Worm (Caenorhabditis elegans) whole organism, L4/young adult: Measurements from ENCODE around the gene clec-3.
"Not testable (repeated sequence)": the region's sequence is repeated elsewhere in the genome, so short reads cannot be mapped to it uniquely, and the experiment has no call there.

Experiments used
- W03F9.2 ChIP-seq: fragments of 150-350 bp; optimal IDR thresholded peaks from 2 replicates; lab custom pipeline; 2014; ENCODE audit warnings: missing biosample characterization, missing genetic modification characterization
- dao-5 ChIP-seq: sonication (generic microtip); optimal IDR thresholded peaks from 2 replicates; lab custom pipeline; 2016; ENCODE audit warnings: missing genotype, missing genetic modification characterization, moderate library complexity, missing compliant biosample characterization
- him-1 ChIP-seq: sonication (generic microtip); optimal IDR thresholded peaks from 2 replicates; lab custom pipeline; 2016; ENCODE audit warnings: missing genotype, missing genetic modification reagents, missing genetic modification characterization, missing compliant biosample characterization

The clec-3 gene

ce11 chrII:3036344-3036743, 16.6 kb upstream of the clec-3 start:
- TF ChIP-seq him-1 (tag; lab: Kevin White, UChicago), result no peak
- no peak for TF ChIP-seq W03F9.2 (tag; lab: Kevin White, UChicago)
- no peak for TF ChIP-seq dao-5 (tag; lab: Kevin White, UChicago)

- TF ChIP-seq dao-5 (tag; lab: Kevin White, UChicago), result no peak
Measured at ce11 chrII:3034914-3035313, 15.2 kb upstream of the clec-3 start.

ce11 chrII:3032480-3032879, 12.8 kb upstream of the clec-3 start, which contains the start of gene B0454.6:
Gene B0454.6 (plus strand): TSS chrII:3032780.
- TF ChIP-seq him-1, W03F9.2, dao-5 (tag; lab: Kevin White, UChicago): not testable (repeated sequence)

ce11 chrII:3030416-3030815, 10.7 kb upstream of the clec-3 start:
- no peak for TF ChIP-seq W03F9.2 (tag; lab: Kevin White, UChicago)
- no peak for TF ChIP-seq him-1 (tag; lab: Kevin White, UChicago)
- TF ChIP-seq dao-5 (tag; lab: Kevin White, UChicago), result no peak

ce11 chrII:3028264-3028663, 8.6 kb upstream of the clec-3 start:
- no peak for TF ChIP-seq him-1 (tag; lab: Kevin White, UChicago)
- no peak for TF ChIP-seq dao-5 (tag; lab: Kevin White, UChicago)
- TF ChIP-seq W03F9.2 (tag; lab: Kevin White, UChicago), result no peak

ce11 chrII:3024655-3025054, 4.9 kb upstream of the clec-3 start:
- TF ChIP-seq dao-5 (tag; lab: Kevin White, UChicago), result no peak
- no peak for TF ChIP-seq W03F9.2 (tag; lab: Kevin White, UChicago)
- no peak for TF ChIP-seq him-1 (tag; lab: Kevin White, UChicago)

- TF ChIP-seq dao-5 (tag; lab: Kevin White, UChicago), result no peak
- no peak for TF ChIP-seq W03F9.2 (tag; lab: Kevin White, UChicago)
- TF ChIP-seq him-1 (tag; lab: Kevin White, UChicago), result no peak
Measured at ce11 chrII:3023381-3023935, 3.8 kb upstream of the clec-3 start, which contains the start of gene clec-2. Gene clec-2 (minus strand): TSS chrII:3023431.

ce11 chrII:3020899-3021298, 1.2 kb upstream of the clec-3 start:
- no peak for TF ChIP-seq dao-5 (tag; lab: Kevin White, UChicago)
- TF ChIP-seq him-1 (tag; lab: Kevin White, UChicago), result no peak
- TF ChIP-seq W03F9.2 (tag; lab: Kevin White, UChicago), result no peak

- TF ChIP-seq him-1 (tag; lab: Kevin White, UChicago), result no peak
- no peak for TF ChIP-seq W03F9.2 (tag; lab: Kevin White, UChicago)
- no peak for TF ChIP-seq dao-5 (tag; lab: Kevin White, UChicago)
Measured at ce11 chrII:3014196-3014849, 5.4 kb downstream of the clec-3 start, which contains the start of gene C41H7.2. Gene C41H7.2 (plus strand): TSS chrII:3014817.

- TF ChIP-seq W03F9.2 (tag; lab: Kevin White, UChicago), result no peak
- TF ChIP-seq him-1 (tag; lab: Kevin White, UChicago), result no peak
- no peak for TF ChIP-seq dao-5 (tag; lab: Kevin White, UChicago)
Measured at ce11 chrII:3012133-3012532, 7.6 kb downstream of the clec-3 start, which contains the start of gene C41H7.9. Gene C41H7.9 (minus strand): TSS chrII:3012233.

- TF ChIP-seq W03F9.2 (tag; lab: Kevin White, UChicago), result no peak
- TF ChIP-seq dao-5 (tag; lab: Kevin White, UChicago), result no peak
- no peak for TF ChIP-seq him-1 (tag; lab: Kevin White, UChicago)
Measured at ce11 chrII:3008400-3008799, 11.3 kb downstream of the clec-3 start, which contains the start of gene sdz-5. Gene sdz-5 (plus strand): TSS chrII:3008700.

ce11 chrII:3005499-3005898, 14.2 kb downstream of the clec-3 start, which contains the start of gene lido-12:
Gene lido-12 (plus strand): TSS chrII:3005799.
- TF ChIP-seq dao-5 (tag; lab: Kevin White, UChicago), result no peak
- TF ChIP-seq him-1 (tag; lab: Kevin White, UChicago), result no peak
- no peak for TF ChIP-seq W03F9.2 (tag; lab: Kevin White, UChicago)

- no peak for TF ChIP-seq W03F9.2 (tag; lab: Kevin White, UChicago)
- no peak for TF ChIP-seq dao-5 (tag; lab: Kevin White, UChicago)
- no peak for TF ChIP-seq him-1 (tag; lab: Kevin White, UChicago)
Measured at ce11 chrII:3003667-3004066, 16.0 kb downstream of the clec-3 start, which contains the start of gene lido-11. Gene lido-11 (plus strand): TSS chrII:3003967.
